Fruit fly (Drosophila melanogaster) Kc167 (cell line): ENCODE data around the gene sick.

Experiments
- Myc ChIP-seq: fragments of >200 bp; optimal IDR thresholded peaks from 2 replicates; lab custom pipeline; 2017; ENCODE audit warnings: missing external identifiers
- Sin3A ChIP-seq: fragments of >200 bp; optimal IDR thresholded peaks from 2 replicates; lab custom pipeline; 2018; ENCODE audit warnings: missing external identifiers
- h ChIP-seq: fragments of >200 bp; optimal IDR thresholded peaks from 3 replicates; lab custom pipeline; 2018; ENCODE audit warnings: missing external identifiers
- insv ChIP-seq: fragments of >200 bp; optimal IDR thresholded peaks from 3 replicates; lab custom pipeline; 2018; ENCODE audit warnings: missing external identifiers
- psq ChIP-seq: fragments of >200 bp; optimal IDR thresholded peaks from 2 replicates; lab custom pipeline; 2017; ENCODE audit warnings: missing external identifiers
- ttk ChIP-seq: sonication (Bioruptor generic); optimal IDR thresholded peaks from 2 replicates; lab custom pipeline; 2017; ENCODE audit warnings: missing external identifiers

DNA sequence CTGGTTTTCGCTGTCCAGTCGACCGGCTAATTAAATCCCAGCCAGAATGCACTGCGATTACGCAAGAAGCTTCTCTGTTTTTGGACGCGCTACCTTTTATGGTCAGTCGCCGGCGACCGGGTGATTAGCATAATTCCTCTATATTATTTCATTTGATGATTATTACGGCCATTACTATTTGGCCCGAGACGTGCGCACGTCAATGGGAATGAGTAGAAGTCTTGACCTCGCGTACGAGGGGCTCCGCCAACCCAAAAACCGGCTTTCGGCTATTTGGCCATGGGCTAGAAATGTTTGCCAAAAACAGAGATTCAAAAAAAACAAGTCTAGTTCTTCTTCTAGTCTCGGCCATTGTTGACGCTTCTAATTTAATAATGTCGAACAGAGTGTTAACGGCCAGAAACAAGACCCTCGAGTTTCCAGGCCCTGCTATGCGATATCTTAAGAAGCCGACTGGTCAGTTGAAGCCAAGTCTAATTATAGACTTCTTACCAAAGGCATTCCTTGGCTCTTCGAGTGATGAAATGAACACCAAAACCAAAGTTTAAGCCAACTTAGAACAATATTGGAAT is 196.3 kb downstream of the sick start:
- TF ChIP-seq Sin3A (lab: Kevin White, UChicago) (no peak), psq (no peak), insv (lab: Kevin White, UChicago) (no peak), h (lab: Kevin White, UChicago) (no peak), ttk (no peak), Myc (lab: Kevin White, UChicago) (no peak)
